Worm (Caenorhabditis elegans) whole organism, L2 larva: Measurements from ENCODE around the gene C14A6.12.

Experiments
- R02D3.7 ChIP-seq: fragments of 150-350 bp; optimal IDR thresholded peaks from 2 replicates; lab custom pipeline; 2014; ENCODE audit warnings: missing biosample characterization, missing genetic modification characterization
- dmd-4 ChIP-seq: sonication (generic microtip); optimal IDR thresholded peaks from 2 replicates; lab custom pipeline; 2017; ENCODE audit warnings: missing biosample characterization, missing genetic modification characterization
- elt-1 ChIP-seq: fragments of 150-350 bp; optimal IDR thresholded peaks from 2 replicates; lab custom pipeline; 2014; ENCODE audit warnings: missing biosample characterization, missing genetic modification characterization
- nhr-10 ChIP-seq: sonication (generic microtip); optimal IDR thresholded peaks from 2 replicates; lab custom pipeline; 2017; ENCODE audit warnings: missing biosample characterization, missing genetic modification characterization
- nhr-11 ChIP-seq: fragments of 150-350 bp; optimal IDR thresholded peaks from 2 replicates; lab custom pipeline; 2014; ENCODE audit warnings: missing biosample characterization, missing genetic modification characterization
- nhr-77 ChIP-seq: fragments of 150-350 bp; optimal IDR thresholded peaks from 2 replicates; lab custom pipeline; 2014; ENCODE audit warnings: missing biosample characterization, missing genetic modification characterization
- peb-1 ChIP-seq: fragments of 150-350 bp; optimal IDR thresholded peaks from 2 replicates; lab custom pipeline; 2014; ENCODE audit warnings: missing biosample characterization, missing genetic modification characterization
- sma-9 ChIP-seq, 2 experiments: fragments of 150-350 bp in 1 of 2; sonication (generic microtip) in 1 of 2; optimal IDR thresholded peaks; 2 replicates each; lab custom pipeline; 2014 to 2016; ENCODE audit warnings: missing genetic modification characterization in 2 of 2, mild to moderate bottlenecking in 1 of 2, missing biosample characterization in 1 of 2, missing compliant biosample characterization in 1 of 2, missing genetic modification reagents in 1 of 2, moderate library complexity in 1 of 2
- unc-62 ChIP-seq: fragments of 150-350 bp; optimal IDR thresholded peaks from 2 replicates; lab custom pipeline; 2014; ENCODE audit warnings: missing biosample characterization, missing genetic modification reagents, missing genetic modification characterization

- no peak for TF ChIP-seq nhr-11 (tag; lab: Kevin White, UChicago)
- no peak for TF ChIP-seq nhr-10 (tag; lab: Kevin White, UChicago)
- TF ChIP-seq elt-1: no peak
- TF ChIP-seq peb-1 (tag; lab: Kevin White, UChicago): no peak
- no peak for TF ChIP-seq nhr-77 (tag; lab: Kevin White, UChicago)
- no peak for TF ChIP-seq unc-62 (GFP tag; lab: Kevin White, UChicago)
- no peak for TF ChIP-seq R02D3.7 (tag; lab: Kevin White, UChicago)
- TF ChIP-seq dmd-4 (tag; lab: Kevin White, UChicago): no peak
- TF ChIP-seq sma-9 (GFP tag; optimal IDR thresholded peaks at IDR 0.05; lab: Kevin White, UChicago): no peak
- TF ChIP-seq sma-9 (tag; optimal IDR thresholded peaks at IDR 0.05; lab: Kevin White, UChicago): no peak
These were observed 25.9 kb upstream of the C14A6.12 start, which contains the start of gene clec-245 for ce11 chrV:18188328-18188727.
